Fruit fly (Drosophila melanogaster) whole organism, embryonic: ENCODE data around the gene CG13084.

Experiments used
- Adf1 ChIP-seq: fragments of 200-800 bp; sonication (Bioruptor generic); IDR thresholded peaks from 2 replicates; pipeline ENCODE4 v1.3.6; 2022; ENCODE audit warnings: missing biosample characterization, missing genetic modification characterization
- Aef1 ChIP-seq: fragments of 200-800 bp; sonication (Bioruptor generic); IDR thresholded peaks from 3 replicates; pipeline ENCODE4 v1.3.6; 2022; ENCODE audit warnings: missing biosample characterization, missing genetic modification characterization
- CG11504 ChIP-seq: fragments of 200-800 bp; sonication (Bioruptor generic); optimal IDR thresholded peaks from 3 replicates; lab custom pipeline; 2019; ENCODE audit warnings: missing biosample characterization, mild to moderate bottlenecking, missing genetic modification characterization, moderate library complexity
- CG11696 ChIP-seq: fragments of 200-800 bp; sonication (Bioruptor generic); IDR thresholded peaks from 2 replicates; pipeline ENCODE4 v1.3.6; 2022; ENCODE audit warnings: missing biosample characterization, missing genetic modification characterization
- CG12391 ChIP-seq: fragments of 200-800 bp; sonication (Bioruptor generic); optimal IDR thresholded peaks from 3 replicates; lab custom pipeline; 2018; ENCODE audit warnings: missing biosample characterization, mild to moderate bottlenecking, missing genetic modification characterization, moderate library complexity
- CG13894 ChIP-seq: fragments of 200-800 bp; sonication (Bioruptor generic); optimal IDR thresholded peaks from 3 replicates; lab custom pipeline; 2018; ENCODE audit warnings: missing biosample characterization, mild to moderate bottlenecking, missing genetic modification characterization, moderate library complexity
- CG14965 ChIP-seq: fragments of 200-800 bp; sonication (Bioruptor generic); optimal IDR thresholded peaks from 2 replicates; lab custom pipeline; 2016; ENCODE audit warnings: missing biosample characterization, missing genetic modification characterization, borderline replicate concordance
- CG17186 ChIP-seq: fragments of 200-800 bp; sonication (Bioruptor generic); optimal IDR thresholded peaks from 3 replicates; lab custom pipeline; 2017; ENCODE audit warnings: missing biosample characterization, missing genetic modification reagents, missing genetic modification characterization
- CG18262 ChIP-seq: fragments of 200-800 bp; optimal IDR thresholded peaks from 3 replicates; lab custom pipeline; 2019; ENCODE audit warnings: missing biosample characterization, mild to moderate bottlenecking, missing genetic modification characterization, moderate library complexity
- CG2129 ChIP-seq: fragments of 200-800 bp; sonication (Bioruptor generic); IDR thresholded peaks from 2 replicates; pipeline ENCODE4 v1.3.6; 2022; ENCODE audit warnings: missing biosample characterization, missing genetic modification characterization; ENCODE audit not compliant: partially characterized antibody
- CG2712 ChIP-seq: fragments of 200-800 bp; optimal IDR thresholded peaks from 3 replicates; lab custom pipeline; 2019; ENCODE audit warnings: missing biosample characterization, mild to moderate bottlenecking, missing genetic modification characterization, moderate library complexity
- CG3847 ChIP-seq: fragments of 200-800 bp; sonication (Bioruptor generic); IDR thresholded peaks from 2 replicates; pipeline ENCODE4 v1.3.6; 2022; ENCODE audit warnings: missing biosample characterization, missing genetic modification characterization
- CG42726 ChIP-seq: fragments of 200-800 bp; sonication (Bioruptor generic); IDR thresholded peaks from 2 replicates; pipeline ENCODE4 v1.3.6; 2022; ENCODE audit warnings: missing biosample characterization, missing genetic modification characterization; ENCODE audit not compliant: partially characterized antibody
- CG6689 ChIP-seq: fragments of 200-800 bp; sonication (Bioruptor generic); IDR thresholded peaks from 2 replicates; pipeline ENCODE4 v1.3.6; 2022; ENCODE audit warnings: missing biosample characterization, missing genetic modification characterization
- CG6791 ChIP-seq: fragments of 200-800 bp; sonication (Bioruptor generic); IDR thresholded peaks from 3 replicates; pipeline ENCODE4 v1.3.6; 2022; ENCODE audit warnings: missing biosample characterization, missing genetic modification characterization; ENCODE audit not compliant: partially characterized antibody
- CG6854 ChIP-seq: fragments of 200-800 bp; sonication (Bioruptor generic); optimal IDR thresholded peaks from 3 replicates; lab custom pipeline; 2017; ENCODE audit warnings: missing biosample characterization, mild to moderate bottlenecking, missing genetic modification characterization
- CG9727 ChIP-seq: fragments of 200-800 bp; sonication (Bioruptor generic); optimal IDR thresholded peaks from 3 replicates; lab custom pipeline; 2017; ENCODE audit warnings: missing biosample characterization, mild to moderate bottlenecking, missing genetic modification characterization
- CrebB ChIP-seq: fragments of 200-800 bp; sonication (Bioruptor generic); optimal IDR thresholded peaks from 3 replicates; lab custom pipeline; 2018; ENCODE audit warnings: missing biosample characterization, mild to moderate bottlenecking, missing genetic modification characterization
- D ChIP-seq, 2 experiments: fragments of 200-800 bp in 1 of 2; fragments of >200 bp in 1 of 2; sonication (Bioruptor generic) in 1 of 2; optimal IDR thresholded peaks; 2 replicates in 1 of 2; 3 replicates in 1 of 2; lab custom pipeline; 2017; ENCODE audit warnings: mild to moderate bottlenecking in 1 of 2, missing biosample characterization in 1 of 2, missing genetic modification characterization in 1 of 2, missing genetic modification reagents in 1 of 2
- Deaf1 ChIP-seq: fragments of 200-800 bp; optimal IDR thresholded peaks from 3 replicates; lab custom pipeline; 2019; ENCODE audit warnings: missing biosample characterization, mild to moderate bottlenecking, missing genetic modification characterization, moderate library complexity
- Ets65A ChIP-seq: fragments of 200-800 bp; sonication (Bioruptor generic); peaks from one replicate; lab custom pipeline; 2016; ENCODE audit warnings: missing biosample characterization, missing genetic modification characterization
- Gug ChIP-seq: fragments of 200-800 bp; sonication (Bioruptor generic); IDR thresholded peaks from 4 replicates; pipeline ENCODE4 v1.3.6; 2022; ENCODE audit warnings: missing biosample characterization, missing genetic modification characterization
- Hr3 ChIP-seq: fragments of 200-800 bp; sonication (Bioruptor generic); optimal IDR thresholded peaks from 3 replicates; lab custom pipeline; 2016; ENCODE audit warnings: missing biosample characterization, missing genetic modification characterization
- Hsf ChIP-seq: fragments of 200-800 bp; sonication (Bioruptor generic); optimal IDR thresholded peaks from 3 replicates; lab custom pipeline; 2016; ENCODE audit warnings: missing biosample characterization, missing genetic modification characterization
- MBD-R2 ChIP-seq: fragments of 200-800 bp; sonication (Bioruptor generic); IDR thresholded peaks from 2 replicates; pipeline ENCODE4 v1.3.6; 2022; ENCODE audit warnings: missing biosample characterization, missing genetic modification characterization
- Max ChIP-seq: fragments of 200-800 bp; sonication (Bioruptor generic); optimal IDR thresholded peaks from 2 replicates; lab custom pipeline; 2016; ENCODE audit warnings: missing biosample characterization, mild to moderate bottlenecking, missing genetic modification characterization
- Neu2 ChIP-seq: fragments of 200-800 bp; sonication (Bioruptor generic); optimal IDR thresholded peaks from 3 replicates; lab custom pipeline; 2016; ENCODE audit warnings: missing biosample characterization, missing genetic modification characterization, borderline replicate concordance
- Nf-YB ChIP-seq: fragments of 200-800 bp; sonication (Bioruptor generic); optimal IDR thresholded peaks from 3 replicates; lab custom pipeline; 2019; ENCODE audit warnings: missing biosample characterization, mild to moderate bottlenecking, missing genetic modification characterization, moderate library complexity
- Ravus ChIP-seq: fragments of 200-800 bp; sonication (Bioruptor generic); IDR thresholded peaks from 2 replicates; pipeline ENCODE4 v1.3.6; 2022; ENCODE audit warnings: missing biosample characterization, missing genetic modification characterization
- Ssrp ChIP-seq: fragments of 200-800 bp; sonication (Bioruptor generic); optimal IDR thresholded peaks from 2 replicates; lab custom pipeline; 2018; ENCODE audit warnings: missing biosample characterization, mild to moderate bottlenecking, missing genetic modification characterization, moderate library complexity
- Stat92E ChIP-seq, 3 experiments: fragments of >200 bp in 2 of 3; fragments of 200-800 bp in 1 of 3; sonication (Bioruptor generic) in 1 of 3; optimal IDR thresholded peaks; 2 replicates each; lab custom pipeline; 2017 to 2019; ENCODE audit warnings: missing biosample characterization in 3 of 3, missing genetic modification characterization in 3 of 3, mild to moderate bottlenecking in 1 of 3, moderate library complexity in 1 of 3
- abd-A ChIP-seq: fragments of 200-800 bp; sonication (Bioruptor generic); optimal IDR thresholded peaks from 3 replicates; lab custom pipeline; 2019; ENCODE audit warnings: missing biosample characterization, mild to moderate bottlenecking, missing genetic modification characterization, moderate library complexity
- al ChIP-seq: fragments of 200-800 bp; sonication (Bioruptor generic); IDR thresholded peaks from 2 replicates; pipeline ENCODE4 v1.3.6; 2022; ENCODE audit warnings: missing biosample characterization, missing genetic modification characterization
- bsh ChIP-seq, 2 experiments: fragments of 200-800 bp; sonication (Bioruptor generic); optimal IDR thresholded peaks; 2 replicates each; lab custom pipeline; 2017 to 2018; ENCODE audit warnings: mild to moderate bottlenecking in 2 of 2, missing biosample characterization in 2 of 2, missing genetic modification characterization in 2 of 2, moderate library complexity in 1 of 2
- cg ChIP-seq: fragments of 200-800 bp; sonication (Bioruptor generic); optimal IDR thresholded peaks from 3 replicates; lab custom pipeline; 2019; ENCODE audit warnings: missing biosample characterization, mild to moderate bottlenecking, missing genetic modification characterization, moderate library complexity
- crol ChIP-seq: fragments of 200-800 bp; sonication (Bioruptor generic); IDR thresholded peaks from 2 replicates; pipeline ENCODE4 v1.3.6; 2022; ENCODE audit warnings: missing biosample characterization, missing genetic modification characterization
- da ChIP-seq: fragments of 200-800 bp; sonication (Bioruptor generic); optimal IDR thresholded peaks from 2 replicates; lab custom pipeline; 2016; ENCODE audit warnings: missing biosample characterization, missing genetic modification characterization
- ewg ChIP-seq: fragments of 200-800 bp; sonication (Bioruptor generic); optimal IDR thresholded peaks from 3 replicates; lab custom pipeline; 2017; ENCODE audit warnings: mild to moderate bottlenecking, missing biosample characterization, missing genetic modification reagents, missing genetic modification characterization
- gcm ChIP-seq: fragments of 200-800 bp; sonication (Bioruptor generic); optimal IDR thresholded peaks from 2 replicates; lab custom pipeline; 2019; ENCODE audit warnings: missing biosample characterization, mild to moderate bottlenecking, missing genetic modification characterization, moderate library complexity
- gem ChIP-seq: fragments of 200-800 bp; sonication (Bioruptor generic); optimal IDR thresholded peaks from 2 replicates; lab custom pipeline; 2019; ENCODE audit warnings: missing biosample characterization, mild to moderate bottlenecking, missing genetic modification characterization, moderate library complexity
- lilli ChIP-seq: fragments of 200-800 bp; sonication (Bioruptor generic); optimal IDR thresholded peaks from 3 replicates; lab custom pipeline; 2016; ENCODE audit warnings: missing biosample characterization, missing genetic modification characterization
- nmo ChIP-seq: fragments of 200-800 bp; sonication (Bioruptor generic); optimal IDR thresholded peaks from 2 replicates; lab custom pipeline; 2018; ENCODE audit warnings: missing biosample characterization, mild to moderate bottlenecking, missing genetic modification characterization, moderate library complexity
- oc ChIP-seq: fragments of 200-800 bp; sonication (Bioruptor generic); optimal IDR thresholded peaks from 2 replicates; lab custom pipeline; 2018; ENCODE audit warnings: missing biosample characterization, mild to moderate bottlenecking, missing genetic modification characterization, moderate library complexity
- schlank ChIP-seq: fragments of 200-800 bp; sonication (Bioruptor generic); optimal IDR thresholded peaks from 2 replicates; lab custom pipeline; 2018; ENCODE audit warnings: missing biosample characterization, mild to moderate bottlenecking, missing genetic modification characterization
- twi ChIP-seq: fragments of 200-800 bp; optimal IDR thresholded peaks from 2 replicates; lab custom pipeline; 2019; ENCODE audit warnings: missing biosample characterization, mild to moderate bottlenecking, missing genetic modification characterization, moderate library complexity
- vfl ChIP-seq: fragments of 200-800 bp; sonication (Bioruptor generic); optimal IDR thresholded peaks from 2 replicates; lab custom pipeline; 2016; ENCODE audit warnings: missing biosample characterization, missing genetic modification characterization
- zf30C ChIP-seq: fragments of 200-800 bp; sonication (Bioruptor generic); optimal IDR thresholded peaks from 3 replicates; lab custom pipeline; 2018; ENCODE audit warnings: missing biosample characterization, mild to moderate bottlenecking, missing genetic modification characterization

The CG13084 gene

DNA sequence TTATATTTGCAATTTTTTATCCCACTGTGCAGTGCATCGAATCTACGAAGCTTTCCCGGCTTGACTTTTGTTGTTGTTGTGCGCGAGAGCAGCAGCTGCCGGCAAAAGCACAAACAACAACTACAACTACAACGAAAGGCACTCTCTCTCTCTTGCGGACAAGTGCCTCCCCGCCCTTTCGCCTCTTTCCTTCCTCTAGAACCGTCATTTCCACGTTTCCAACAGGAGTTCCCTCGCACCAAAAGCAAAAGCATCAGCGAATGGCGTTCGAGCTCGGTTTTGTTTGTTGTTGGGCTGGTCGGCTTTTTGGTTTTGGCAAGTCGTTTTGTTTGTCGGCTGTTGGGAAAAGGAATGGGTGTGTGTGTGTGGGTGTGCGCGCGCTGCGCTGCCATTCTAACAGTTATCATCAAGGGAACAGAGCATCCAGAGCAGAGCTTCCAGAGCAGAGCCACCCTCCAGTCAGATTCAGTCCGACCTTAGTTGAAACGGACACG is 20.9 kb upstream of the CG13084 start, which contains the start of gene tj (continued):
- TF ChIP-seq vfl (no peak), CG42726 (GFP tag; lab: Robert Waterston, UW) (0 out of 2 replicates have a peak, but pooled peaks have one; percentile 19), Adf1 (GFP tag; lab: Robert Waterston, UW) (peak; percentile 29; the same call in 1 of the 2 replicates), Hsf (GFP tag; lab: Kevin White, UChicago) (no peak), schlank (no peak), Ets65A (GFP tag; lab: Kevin White, UChicago) (peak; percentile 66), ewg (GFP tag; lab: Kevin White, UChicago) (peak; percentile 20), cg (peak; percentile 53), crol (peak; percentile 59), Nf-YB (peak; percentile 92), Ravus (GFP tag; lab: Robert Waterston, UW) (no peak), Deaf1 (tag; lab: Kevin White, UChicago) (peak; percentile 93), Aef1 (GFP tag; lab: Robert Waterston, UW) (peak; percentile 43), abd-A (tag; lab: Kevin White, UChicago) (peak; percentile 42), CG6791 (GFP tag; lab: Robert Waterston, UW) (no peak)
- TF ChIP-seq, all 482 proteins: peak for 17

DNA sequence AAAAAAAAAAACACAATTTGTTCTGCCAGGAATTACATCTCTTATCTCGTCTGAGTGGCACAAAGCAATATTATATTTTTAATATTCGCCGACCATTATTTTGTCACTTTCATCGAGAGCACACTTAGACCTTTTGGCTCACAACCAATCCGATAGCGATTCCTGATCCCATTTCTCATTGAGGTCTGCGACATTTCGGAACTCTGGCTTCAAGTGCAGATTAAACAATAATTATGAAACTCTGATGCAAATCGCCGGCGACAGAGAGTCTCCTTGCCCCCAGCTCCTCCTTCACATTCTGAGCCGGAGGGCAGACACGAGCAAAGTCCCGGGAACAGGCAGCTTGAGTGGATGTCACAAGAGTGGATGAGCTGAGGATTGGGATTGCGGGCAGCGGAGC is 15.6 kb upstream of the CG13084 start:
- TF ChIP-seq vfl (no peak), CG17186 (GFP tag; lab: Kevin White, UChicago) (no peak), CG11696 (GFP tag; lab: Robert Waterston, UW) (no peak), Stat92E (GFP tag; optimal IDR thresholded peaks at IDR 0.05; lab: Kevin White, UChicago) (no peak), zf30C (GFP tag; lab: Kevin White, UChicago) (no peak), MBD-R2 (GFP tag; lab: Robert Waterston, UW) (no peak)

DNA sequence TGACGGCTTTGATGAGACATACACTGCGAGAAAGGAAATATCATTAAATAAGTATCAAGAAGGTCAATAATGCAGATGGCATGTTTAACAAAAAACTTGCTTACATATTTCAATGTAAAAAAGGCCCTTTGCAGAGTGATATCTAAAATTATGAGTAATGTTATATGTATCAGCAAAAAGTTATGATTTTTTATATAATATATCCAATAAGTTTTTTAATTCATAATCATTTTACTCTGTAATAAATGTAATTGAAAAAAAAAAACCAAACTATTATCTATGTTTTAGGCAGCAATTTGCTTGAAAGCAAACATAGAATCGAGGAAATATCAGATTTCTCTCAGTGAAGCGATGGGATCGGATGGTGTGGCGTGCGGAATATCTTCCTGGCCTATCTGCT is 15.0 kb upstream of the CG13084 start:
- TF ChIP-seq CG13894 (tag; lab: Kevin White, UChicago), result no peak
- no peak for TF ChIP-seq D (optimal IDR thresholded peaks at IDR 0.05; lab: Kevin White, UChicago)
- peak; percentile 24 for TF ChIP-seq D (GFP tag; optimal IDR thresholded peaks at IDR 0.05; lab: Kevin White, UChicago)
- TF ChIP-seq Hr3 (GFP tag; lab: Kevin White, UChicago), result no peak
- peak; percentile 36 for TF ChIP-seq CG9727 (GFP tag; lab: Kevin White, UChicago)
- TF ChIP-seq CG6689 (GFP tag; lab: Robert Waterston, UW), result no peak
- no peak for TF ChIP-seq Gug (GFP tag; lab: Robert Waterston, UW)
- TF ChIP-seq gcm, result no peak
- TF ChIP-seq CG6854 (GFP tag; lab: Kevin White, UChicago), result no peak
- peak; percentile 43 for TF ChIP-seq CG2712 (tag; lab: Kevin White, UChicago)
- no peak for TF ChIP-seq da (GFP tag; lab: Kevin White, UChicago)
- TF ChIP-seq bsh (GFP tag; optimal IDR thresholded peaks at IDR 0.05; lab: Kevin White, UChicago), result peak in 1 of 2 experiments; percentile 22
- TF ChIP-seq oc (tag; lab: Kevin White, UChicago), result no peak
- peak; percentile 54 for TF ChIP-seq CG11504 (tag; lab: Kevin White, UChicago)
- no peak for TF ChIP-seq Neu2 (GFP tag; lab: Kevin White, UChicago)
- TF ChIP-seq CG14965 (GFP tag; lab: Kevin White, UChicago), result no peak
- peak; percentile 41 for TF ChIP-seq gem (tag; lab: Kevin White, UChicago)
- no peak for TF ChIP-seq CrebB (tag; lab: Kevin White, UChicago)
- TF ChIP-seq al (GFP tag; lab: Robert Waterston, UW), result no peak
- no peak for TF ChIP-seq twi
- TF ChIP-seq nmo (GFP tag; lab: Kevin White, UChicago), result peak; percentile 30
- TF ChIP-seq Ssrp (tag; lab: Kevin White, UChicago), result peak; percentile 2
- TF ChIP-seq lilli, result no peak
- no peak for TF ChIP-seq CG3847 (GFP tag; lab: Robert Waterston, UW)
- TF ChIP-seq Ets65A (GFP tag; lab: Kevin White, UChicago), result no peak
- TF ChIP-seq CG18262 (tag; lab: Kevin White, UChicago), result peak; percentile 58
- no peak for TF ChIP-seq CG2129 (GFP tag; lab: Robert Waterston, UW)
- no peak for TF ChIP-seq Max (GFP tag; lab: Kevin White, UChicago)
- TF ChIP-seq CG12391 (tag; lab: Kevin White, UChicago), result peak; percentile 1
